Fruit fly (Drosophila melanogaster) whole organism, embryonic: ENCODE data around the gene Eip75B.

Source experiments
- CG12659 ChIP-seq: fragments of 200-800 bp; sonication (Bioruptor generic); optimal IDR thresholded peaks from 3 replicates; lab custom pipeline; 2017; ENCODE audit warnings: mild to moderate bottlenecking, missing biosample characterization, missing genetic modification reagents, missing genetic modification characterization
- CG6854 ChIP-seq: fragments of 200-800 bp; sonication (Bioruptor generic); optimal IDR thresholded peaks from 3 replicates; lab custom pipeline; 2017; ENCODE audit warnings: missing biosample characterization, mild to moderate bottlenecking, missing genetic modification characterization
- CG7556 ChIP-seq: fragments of 200-800 bp; sonication (Bioruptor generic); optimal IDR thresholded peaks from 2 replicates; lab custom pipeline; 2017; ENCODE audit warnings: missing biosample characterization, mild to moderate bottlenecking, missing genetic modification characterization
- CG7963 ChIP-seq: fragments of 200-800 bp; sonication (Bioruptor generic); IDR thresholded peaks from 3 replicates; pipeline ENCODE4 v1.3.6; 2022; ENCODE audit warnings: missing biosample characterization, missing genetic modification characterization; ENCODE audit not compliant: partially characterized antibody
- Dref ChIP-seq: fragments of 200-800 bp; sonication (Bioruptor generic); IDR thresholded peaks from 2 replicates; pipeline ENCODE4 v1.3.6; 2022; ENCODE audit warnings: missing biosample characterization, missing genetic modification characterization
- chm ChIP-seq: fragments of 200-800 bp; sonication (Bioruptor generic); IDR thresholded peaks from 2 replicates; pipeline ENCODE4 v1.3.6; 2022; ENCODE audit warnings: missing biosample characterization, missing genetic modification characterization
- fd96Cb ChIP-seq: fragments of 200-800 bp; sonication (Bioruptor generic); optimal IDR thresholded peaks from 2 replicates; lab custom pipeline; 2018; ENCODE audit warnings: missing biosample characterization, mild to moderate bottlenecking, missing genetic modification characterization, moderate library complexity
- gsb-n ChIP-seq: fragments of 200-800 bp; sonication (Bioruptor generic); optimal IDR thresholded peaks from 3 replicates; lab custom pipeline; 2018; ENCODE audit warnings: missing biosample characterization, mild to moderate bottlenecking, missing genetic modification characterization
- hkb ChIP-seq, 2 experiments: fragments of 200-800 bp in 1 of 2; fragments of >200 bp in 1 of 2; sonication (Bioruptor generic) in 1 of 2; IDR thresholded peaks in 1 of 2; optimal IDR thresholded peaks in 1 of 2; 2 replicates each; pipeline versions ENCODE4 v1.3.6 to Lab custom; 2017 to 2022; ENCODE audit warnings: missing biosample characterization in 1 of 2, missing genetic modification characterization in 1 of 2
- sna ChIP-seq: fragments of 200-800 bp; sonication (Bioruptor generic); IDR thresholded peaks from 2 replicates; pipeline ENCODE4 v1.3.6; 2022; ENCODE audit warnings: missing biosample characterization, missing genetic modification characterization; ENCODE audit not compliant: partially characterized antibody
- wdn ChIP-seq: fragments of 200-800 bp; sonication (Bioruptor generic); IDR thresholded peaks from 2 replicates; pipeline ENCODE4 v1.3.6; 2022; ENCODE audit warnings: missing biosample characterization, missing genetic modification characterization

- TF ChIP-seq gsb-n (tag; lab: Kevin White, UChicago) = no peak
- TF ChIP-seq CG7556 = no peak
- no peak for TF ChIP-seq fd96Cb (tag; lab: Kevin White, UChicago)
- TF ChIP-seq CG12659 = peak; percentile 8
- TF ChIP-seq wdn (GFP tag; lab: Robert Waterston, UW) = no peak
- TF ChIP-seq hkb (optimal IDR thresholded peaks at IDR 0.05; lab: Kevin White, UChicago) = no peak
- TF ChIP-seq hkb (GFP tag; IDR thresholded peaks at IDR 0.05; lab: Robert Waterston, UW) = no peak
- TF ChIP-seq Dref (GFP tag; lab: Robert Waterston, UW) = no peak
- TF ChIP-seq sna = no peak
- no peak for TF ChIP-seq chm (GFP tag; lab: Robert Waterston, UW)
- no peak for TF ChIP-seq CG6854
- no peak for TF ChIP-seq CG7963 (GFP tag; lab: Robert Waterston, UW)
Observed at dm6 chr3L:18002150-18002549, 62.3 kb downstream of the Eip75B start.
